Worm (Caenorhabditis elegans) whole organism, L2 larva: ENCODE measurements around the gene R04A9.6.

Experiments used
- C34F6.9 ChIP-seq: fragments of 150-350 bp; optimal IDR thresholded peaks from 2 replicates; lab custom pipeline; 2014; ENCODE audit warnings: missing biosample characterization, missing genetic modification characterization
- F13H6.1 ChIP-seq: sonication (generic microtip); optimal IDR thresholded peaks from 2 replicates; lab custom pipeline; 2016; ENCODE audit warnings: missing genetic modification characterization, missing compliant biosample characterization
- Y55F3AM.14 ChIP-seq: fragments of 200-800 bp; sonication (Bioruptor generic); optimal IDR thresholded peaks from 2 replicates; lab custom pipeline; 2018; ENCODE audit warnings: mild to moderate bottlenecking, missing genetic modification characterization, missing compliant biosample characterization
- ZK546.5 ChIP-seq: sonication (generic microtip); optimal IDR thresholded peaks from 2 replicates; lab custom pipeline; 2017; ENCODE audit warnings: missing biosample characterization, missing genetic modification characterization
- alr-1 ChIP-seq: fragments of 150-350 bp; optimal IDR thresholded peaks from 2 replicates; lab custom pipeline; 2014; ENCODE audit warnings: missing biosample characterization, missing genetic modification characterization
- aly-2 ChIP-seq: fragments of 150-350 bp; optimal IDR thresholded peaks from 2 replicates; lab custom pipeline; 2014; ENCODE audit warnings: missing biosample characterization, missing genetic modification characterization
- blmp-1 ChIP-seq: sonication (generic microtip); optimal IDR thresholded peaks from 2 replicates; lab custom pipeline; 2017; ENCODE audit warnings: missing genetic modification characterization, mild to moderate bottlenecking, missing compliant biosample characterization, antibody characterized with exemption, moderate library complexity; ENCODE audit not compliant: insufficient read depth
- crh-2 ChIP-seq: sonication (generic microtip); optimal IDR thresholded peaks from 2 replicates; lab custom pipeline; 2017; ENCODE audit warnings: missing biosample characterization, missing genetic modification characterization
- dmd-4 ChIP-seq: sonication (generic microtip); optimal IDR thresholded peaks from 2 replicates; lab custom pipeline; 2017; ENCODE audit warnings: missing biosample characterization, missing genetic modification characterization
- egl-27 ChIP-seq: sonication (generic microtip); optimal IDR thresholded peaks from 3 replicates; lab custom pipeline; 2017; ENCODE audit warnings: missing biosample characterization, missing genetic modification reagents, missing genetic modification characterization
- elt-3 ChIP-seq: sonication (generic microtip); optimal IDR thresholded peaks from 2 replicates; lab custom pipeline; 2017; ENCODE audit warnings: missing biosample characterization, missing genetic modification characterization
- fos-1 ChIP-seq: fragments of 150-350 bp; optimal IDR thresholded peaks from 2 replicates; lab custom pipeline; 2014; ENCODE audit warnings: missing biosample characterization, missing genetic modification characterization
- lin-39 ChIP-seq: fragments of 150-350 bp; optimal IDR thresholded peaks from 2 replicates; lab custom pipeline; 2014; ENCODE audit warnings: missing biosample characterization, missing genetic modification reagents, missing genetic modification characterization
- mab-5 ChIP-seq: fragments of 150-350 bp; optimal IDR thresholded peaks from 2 replicates; lab custom pipeline; 2014; ENCODE audit warnings: missing biosample characterization, missing genetic modification characterization
- mbf-1 ChIP-seq: sonication (generic microtip); optimal IDR thresholded peaks from 2 replicates; lab custom pipeline; 2017; ENCODE audit warnings: missing biosample characterization, missing genetic modification characterization
- mdl-1 ChIP-seq, 2 experiments: fragments of 150-350 bp in 1 of 2; sonication (generic microtip) in 1 of 2; optimal IDR thresholded peaks; 2 replicates each; lab custom pipeline; 2017; ENCODE audit warnings: missing biosample characterization in 2 of 2, missing genetic modification characterization in 2 of 2
- nhr-10 ChIP-seq: sonication (generic microtip); optimal IDR thresholded peaks from 2 replicates; lab custom pipeline; 2017; ENCODE audit warnings: missing biosample characterization, missing genetic modification characterization
- nhr-11 ChIP-seq: fragments of 150-350 bp; optimal IDR thresholded peaks from 2 replicates; lab custom pipeline; 2014; ENCODE audit warnings: missing biosample characterization, missing genetic modification characterization
- nhr-12 ChIP-seq: fragments of 150-350 bp; optimal IDR thresholded peaks from 2 replicates; lab custom pipeline; 2014; ENCODE audit warnings: missing biosample characterization, missing genetic modification characterization
- nhr-129 ChIP-seq: fragments of 150-350 bp; optimal IDR thresholded peaks from 2 replicates; lab custom pipeline; 2014; ENCODE audit warnings: missing biosample characterization, missing genetic modification characterization
- nhr-21 ChIP-seq: fragments of 150-350 bp; optimal IDR thresholded peaks from 2 replicates; lab custom pipeline; 2014; ENCODE audit warnings: missing biosample characterization, missing genetic modification characterization
- nhr-23 ChIP-seq: fragments of 150-350 bp; optimal IDR thresholded peaks from 2 replicates; lab custom pipeline; 2014; ENCODE audit warnings: missing biosample characterization, missing genetic modification reagents, missing genetic modification characterization
- nhr-237 ChIP-seq: fragments of 150-350 bp; optimal IDR thresholded peaks from 2 replicates; lab custom pipeline; 2014; ENCODE audit warnings: missing biosample characterization, missing genetic modification characterization
- nhr-77 ChIP-seq: fragments of 150-350 bp; optimal IDR thresholded peaks from 2 replicates; lab custom pipeline; 2014; ENCODE audit warnings: missing biosample characterization, missing genetic modification characterization
- skn-1 ChIP-seq: sonication (generic microtip); optimal IDR thresholded peaks from 2 replicates; lab custom pipeline; 2017; ENCODE audit warnings: missing biosample characterization, missing genetic modification characterization
- sma-3 ChIP-seq: sonication (generic microtip); optimal IDR thresholded peaks from 2 replicates; lab custom pipeline; 2016; ENCODE audit warnings: missing genetic modification reagents, missing genetic modification characterization, missing compliant biosample characterization
- snpc-4 ChIP-seq: fragments of 150-350 bp; optimal IDR thresholded peaks from 2 replicates; lab custom pipeline; 2014; ENCODE audit warnings: missing biosample characterization, missing genetic modification characterization
- unc-39 ChIP-seq: fragments of 150-350 bp; optimal IDR thresholded peaks from 2 replicates; lab custom pipeline; 2014; ENCODE audit warnings: missing biosample characterization, missing genetic modification characterization
- unc-55 ChIP-seq: fragments of 150-350 bp; sonication (generic microtip); optimal IDR thresholded peaks from 3 replicates; lab custom pipeline; 2014; ENCODE audit warnings: missing biosample characterization, missing genetic modification reagents, missing genetic modification characterization
- unc-62 ChIP-seq: fragments of 150-350 bp; optimal IDR thresholded peaks from 2 replicates; lab custom pipeline; 2014; ENCODE audit warnings: missing biosample characterization, missing genetic modification reagents, missing genetic modification characterization
- zag-1 ChIP-seq: fragments of 150-350 bp; optimal IDR thresholded peaks from 2 replicates; lab custom pipeline; 2014; ENCODE audit warnings: missing biosample characterization, missing genetic modification characterization
- ztf-1 ChIP-seq: fragments of 200-800 bp; sonication (Bioruptor generic); conservative IDR thresholded peaks from 2 replicates; pipeline ENCODE4 v1.3.6; 2022; ENCODE audit warnings: missing genetic modification characterization, missing compliant biosample characterization
- ztf-11 ChIP-seq: sonication (generic microtip); optimal IDR thresholded peaks from 2 replicates; lab custom pipeline; 2017; ENCODE audit warnings: missing biosample characterization, missing genetic modification characterization
- ztf-4 ChIP-seq: fragments of 150-350 bp; optimal IDR thresholded peaks from 2 replicates; lab custom pipeline; 2014; ENCODE audit warnings: missing biosample characterization, missing genetic modification characterization

R04A9.6 gene

DNA sequence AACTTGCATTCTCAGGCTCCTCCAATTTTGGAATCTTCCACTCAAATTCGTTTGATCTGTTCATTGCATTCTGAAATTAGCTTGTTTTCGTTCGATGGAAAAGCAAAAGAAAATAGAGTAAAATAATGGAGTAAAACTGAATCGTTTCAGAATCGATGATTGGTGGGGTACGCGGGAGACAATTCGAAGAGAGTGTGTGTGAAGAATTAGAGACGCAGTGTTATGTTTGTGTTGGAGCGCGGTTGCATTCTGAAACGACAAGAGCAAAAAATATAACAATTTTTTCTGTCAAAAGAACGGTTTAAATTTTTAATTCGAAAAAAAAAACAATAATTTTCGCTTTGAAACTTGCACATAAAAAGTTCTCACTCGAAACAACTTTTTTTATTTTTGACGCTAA, 8.6 kb upstream of the R04A9.6 start, which contains the start of gene ceh-93:
TSS of gene ceh-93 (minus strand) at position 70 of the 400 bp plus-strand sequence.
- peak; percentile 52 for TF ChIP-seq C34F6.9
- TF ChIP-seq fos-1 (tag; lab: Kevin White, UChicago) = no peak
- TF ChIP-seq nhr-129 (tag; lab: Kevin White, UChicago) = peak; percentile 36
- peak; percentile 58 for TF ChIP-seq unc-55

DNA sequence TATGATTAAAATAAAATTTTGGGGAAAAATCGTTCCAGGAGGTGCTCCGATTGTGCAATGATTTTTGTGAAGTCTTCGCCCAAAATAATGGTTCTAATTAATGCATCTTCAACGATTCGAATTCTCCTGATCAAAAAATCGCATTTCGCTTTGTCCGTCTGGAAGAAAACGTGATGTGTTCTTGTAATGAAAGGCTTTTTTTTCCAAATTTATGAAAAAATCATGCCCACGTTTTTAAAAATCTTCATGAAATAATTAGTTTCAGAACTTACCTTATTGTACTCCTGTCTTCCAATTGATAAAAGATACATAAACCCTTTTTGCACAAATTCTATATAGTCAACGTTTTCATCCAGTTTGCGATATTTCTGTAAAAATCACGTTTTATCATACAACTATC, 7.8 kb upstream of the R04A9.6 start:
- no peak for TF ChIP-seq F13H6.1

DNA sequence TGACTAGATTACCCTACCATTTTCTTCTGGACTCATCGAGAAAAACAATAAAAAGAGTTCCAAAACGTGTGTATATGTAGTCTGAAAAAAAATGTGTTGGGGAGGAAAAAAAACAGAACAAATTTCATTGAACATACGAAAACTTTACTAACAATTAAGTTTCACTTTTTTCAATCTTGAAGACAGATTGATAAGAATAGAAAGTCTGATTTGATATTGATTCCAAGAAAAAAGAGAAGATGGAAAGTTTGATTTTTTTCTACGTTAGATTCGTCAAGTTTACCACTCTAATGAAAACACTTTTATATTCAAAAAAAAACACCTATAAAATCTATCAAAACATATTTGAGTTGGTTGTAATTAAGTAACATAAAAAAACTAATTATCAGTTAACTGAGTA, 6.9 kb upstream of the R04A9.6 start, which contains the start of gene R04A9.9:
TSS of gene R04A9.9 (minus strand) at position 101 of the 400 bp plus-strand sequence.
- TF ChIP-seq nhr-12 = no peak
- TF ChIP-seq lin-39 (tag; lab: Kevin White, UChicago) = no peak
- no peak for TF ChIP-seq mab-5 (tag; lab: Kevin White, UChicago)
- no peak for TF ChIP-seq nhr-10 (tag; lab: Kevin White, UChicago)
- TF ChIP-seq snpc-4 = no peak
- TF ChIP-seq skn-1 (tag; lab: Kevin White, UChicago) = no peak
- no peak for TF ChIP-seq fos-1 (tag; lab: Kevin White, UChicago)
- no peak for TF ChIP-seq nhr-21 (tag; lab: Kevin White, UChicago)
- TF ChIP-seq crh-2 (tag; lab: Kevin White, UChicago) = no peak
- TF ChIP-seq mbf-1 (tag; lab: Kevin White, UChicago) = no peak
- TF ChIP-seq unc-55 = no peak
- no peak for TF ChIP-seq ZK546.5 (tag; lab: Kevin White, UChicago)
- TF ChIP-seq ztf-11 = no peak
- no peak for TF ChIP-seq elt-3 (tag; lab: Kevin White, UChicago)
- TF ChIP-seq aly-2 = no peak
- no peak for TF ChIP-seq C34F6.9
- TF ChIP-seq sma-3 (GFP tag; lab: Kevin White, UChicago) = no peak
- no peak for TF ChIP-seq zag-1 (tag; lab: Kevin White, UChicago)
- TF ChIP-seq unc-62 (GFP tag; lab: Kevin White, UChicago) = no peak
- no peak for TF ChIP-seq nhr-77 (tag; lab: Kevin White, UChicago)

DNA sequence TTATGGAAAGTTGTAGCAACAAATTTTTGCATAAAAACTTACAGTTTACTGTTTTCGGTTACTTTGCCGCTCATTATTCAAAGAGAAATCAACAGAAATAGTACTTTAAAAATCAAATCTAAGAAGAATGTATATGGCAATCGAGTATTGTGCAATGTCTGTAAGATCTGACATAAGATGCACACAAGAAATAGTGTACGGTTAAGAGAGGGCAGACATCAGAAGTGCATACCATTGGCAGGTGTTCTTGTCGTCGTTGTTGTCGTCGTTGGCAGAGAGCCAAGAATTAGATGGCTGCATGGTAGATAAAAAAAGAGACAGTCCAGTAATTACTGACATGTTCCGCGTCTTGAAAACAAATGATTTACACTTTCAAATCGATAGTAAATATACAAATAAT, 2.6 kb upstream of the R04A9.6 start, which contains the start of gene R04A9.7:
TSS of gene R04A9.7 (minus strand) at position 184 of the 400 bp plus-strand sequence.
- TF ChIP-seq nhr-23 (tag; lab: Kevin White, UChicago) (no peak), dmd-4 (tag; lab: Kevin White, UChicago) (no peak), mdl-1 (tag; optimal IDR thresholded peaks at IDR 0.05; lab: Kevin White, UChicago) (no peak), Y55F3AM.14 (GFP tag; lab: Kevin White, UChicago) (no peak), nhr-21 (tag; lab: Kevin White, UChicago) (no peak), aly-2 (no peak), ZK546.5 (tag; lab: Kevin White, UChicago) (no peak), nhr-237 (tag; lab: Kevin White, UChicago) (no peak), nhr-129 (tag; lab: Kevin White, UChicago) (no peak), C34F6.9 (no peak), alr-1 (no peak), lin-39 (tag; lab: Kevin White, UChicago) (no peak), zag-1 (tag; lab: Kevin White, UChicago) (no peak), mab-5 (tag; lab: Kevin White, UChicago) (no peak), egl-27 (no peak), unc-62 (GFP tag; lab: Kevin White, UChicago) (no peak), nhr-11 (tag; lab: Kevin White, UChicago) (no peak), ztf-1 (no peak)

DNA sequence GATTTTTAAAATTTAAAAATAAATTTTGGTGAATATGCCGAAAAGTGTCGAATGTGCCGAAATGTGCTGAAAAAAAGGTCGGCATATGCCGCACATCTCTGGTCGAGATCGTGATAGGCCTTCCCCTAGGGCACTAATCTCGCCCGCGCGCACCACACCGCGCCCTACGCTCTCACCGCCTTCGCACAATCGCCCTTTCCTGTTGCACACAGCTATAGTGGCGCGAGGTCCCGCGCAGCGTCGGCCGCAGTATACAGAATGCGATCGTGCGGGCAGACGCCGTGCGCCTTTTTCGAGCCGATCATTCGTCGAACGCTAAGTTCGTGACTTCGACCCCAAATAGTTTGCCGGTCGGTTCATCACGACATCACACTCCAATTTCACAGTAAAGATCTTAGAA, 2.2 kb downstream of the R04A9.6 start:
- TF ChIP-seq F13H6.1 (no peak), ztf-4 (tag; lab: Kevin White, UChicago) (no peak), ZK546.5 (tag; lab: Kevin White, UChicago) (no peak), ztf-11 (no peak), blmp-1 (no peak), nhr-77 (tag; lab: Kevin White, UChicago) (no peak), unc-62 (GFP tag; lab: Kevin White, UChicago) (no peak), unc-39 (no peak)
